Fruit fly (Drosophila melanogaster) whole organism, embryonic: Measurements from ENCODE around the gene Muc68Ca.
A peak's percentile ranks its signal among the peaks of the same experiment; 100 is the strongest.

ENCODE experiments used
- Adf1 ChIP-seq: fragments of 200-800 bp; sonication (Bioruptor generic); IDR thresholded peaks from 2 replicates; pipeline ENCODE4 v1.3.6; 2022; ENCODE audit warnings: missing biosample characterization, missing genetic modification characterization
- Atf-2 ChIP-seq: fragments of 200-800 bp; sonication (Bioruptor generic); optimal IDR thresholded peaks from 2 replicates; lab custom pipeline; 2016; ENCODE audit warnings: missing biosample characterization, missing genetic modification characterization
- Blimp-1 ChIP-seq: fragments of 200-800 bp; sonication (Bioruptor generic); optimal IDR thresholded peaks from 3 replicates; lab custom pipeline; 2018; ENCODE audit warnings: missing biosample characterization, missing genetic modification characterization, mild to moderate bottlenecking, moderate library complexity, missing genetic modification reagents
- CG10979 ChIP-seq: fragments of 200-800 bp; sonication (Bioruptor generic); optimal IDR thresholded peaks from 2 replicates; lab custom pipeline; 2018; ENCODE audit warnings: missing biosample characterization, mild to moderate bottlenecking, missing genetic modification characterization, moderate library complexity
- CG12769 ChIP-seq: fragments of 200-800 bp; sonication (Bioruptor generic); optimal IDR thresholded peaks from 2 replicates; lab custom pipeline; 2019; ENCODE audit warnings: missing biosample characterization, mild to moderate bottlenecking, missing genetic modification characterization, moderate library complexity
- CG14050 ChIP-seq: fragments of 200-800 bp; sonication (Bioruptor generic); IDR thresholded peaks from 3 replicates; pipeline ENCODE4 v1.3.6; 2022; ENCODE audit warnings: missing biosample characterization, missing genetic modification characterization
- CG14860 ChIP-seq: fragments of 200-800 bp; sonication (Bioruptor generic); IDR thresholded peaks from 3 replicates; pipeline ENCODE4 v1.3.6; 2022; ENCODE audit warnings: missing biosample characterization, missing genetic modification characterization; ENCODE audit not compliant: partially characterized antibody
- CG15696 ChIP-seq: fragments of 200-800 bp; sonication (Bioruptor generic); optimal IDR thresholded peaks from 2 replicates; lab custom pipeline; 2019; ENCODE audit warnings: missing biosample characterization, mild to moderate bottlenecking, missing genetic modification characterization, moderate library complexity
- CG1602 ChIP-seq: fragments of 200-800 bp; sonication (Bioruptor generic); optimal IDR thresholded peaks from 3 replicates; lab custom pipeline; 2016; ENCODE audit warnings: missing biosample characterization, missing genetic modification characterization
- CG17802 ChIP-seq: fragments of 200-800 bp; sonication (Bioruptor generic); optimal IDR thresholded peaks from 2 replicates; lab custom pipeline; 2018; ENCODE audit warnings: missing biosample characterization, mild to moderate bottlenecking, missing genetic modification characterization, moderate library complexity
- CG18764 ChIP-seq: fragments of 200-800 bp; sonication (Bioruptor generic); optimal IDR thresholded peaks from 3 replicates; lab custom pipeline; 2016; ENCODE audit warnings: missing biosample characterization, missing genetic modification characterization
- CG2120 ChIP-seq: fragments of 200-800 bp; sonication (Bioruptor generic); optimal IDR thresholded peaks from 3 replicates; lab custom pipeline; 2016; ENCODE audit warnings: missing biosample characterization, missing genetic modification characterization
- CG30431 ChIP-seq: fragments of 200-800 bp; sonication (Bioruptor generic); optimal IDR thresholded peaks from 2 replicates; lab custom pipeline; 2017; ENCODE audit warnings: missing biosample characterization, missing genetic modification characterization
- CG3065 ChIP-seq: fragments of 200-800 bp; sonication (Bioruptor generic); optimal IDR thresholded peaks from 2 replicates; lab custom pipeline; 2016; ENCODE audit warnings: missing biosample characterization, missing genetic modification characterization
- CG8290 ChIP-seq, 3 experiments: fragments of 200-800 bp; sonication (Bioruptor generic); optimal IDR thresholded peaks; 2 replicates each; lab custom pipeline; 2016 to 2019; ENCODE audit warnings: missing biosample characterization in 3 of 3, missing genetic modification characterization in 3 of 3, mild to moderate bottlenecking in 2 of 3, moderate library complexity in 1 of 3
- CG8478 ChIP-seq: fragments of >200 bp; optimal IDR thresholded peaks from 2 replicates; lab custom pipeline; 2018
- CG9437 ChIP-seq: fragments of 200-800 bp; sonication (Bioruptor generic); optimal IDR thresholded peaks from 2 replicates; lab custom pipeline; 2018; ENCODE audit warnings: missing biosample characterization, mild to moderate bottlenecking, missing genetic modification characterization
- CG9876 ChIP-seq: fragments of 200-800 bp; sonication (Bioruptor generic); optimal IDR thresholded peaks from 2 replicates; lab custom pipeline; 2016; ENCODE audit warnings: missing biosample characterization, missing genetic modification characterization
- Dad ChIP-seq: fragments of 200-800 bp; sonication (Bioruptor generic); optimal IDR thresholded peaks from 3 replicates; lab custom pipeline; 2016; ENCODE audit warnings: missing biosample characterization, missing genetic modification characterization
- Dp ChIP-seq: fragments of 200-800 bp; sonication (Bioruptor generic); optimal IDR thresholded peaks from 2 replicates; lab custom pipeline; 2018; ENCODE audit warnings: missing biosample characterization, mild to moderate bottlenecking, missing genetic modification characterization, moderate library complexity
- H15 ChIP-seq: fragments of 200-800 bp; sonication (Bioruptor generic); IDR thresholded peaks from 3 replicates; pipeline ENCODE4 v1.3.6; 2022; ENCODE audit warnings: missing biosample characterization, missing genetic modification characterization
- HmgD ChIP-seq: fragments of 200-800 bp; sonication (Bioruptor generic); optimal IDR thresholded peaks from 3 replicates; lab custom pipeline; 2016; ENCODE audit warnings: missing biosample characterization, missing genetic modification characterization
- Hmx ChIP-seq: fragments of 200-800 bp; sonication (Bioruptor generic); optimal IDR thresholded peaks from 2 replicates; lab custom pipeline; 2016; ENCODE audit warnings: missing biosample characterization, missing genetic modification characterization
- Kr ChIP-seq: fragments of 200-800 bp; sonication (Bioruptor generic); optimal IDR thresholded peaks from 2 replicates; lab custom pipeline; 2017; ENCODE audit warnings: missing biosample characterization, mild to moderate bottlenecking, missing genetic modification characterization
- Max ChIP-seq: fragments of 200-800 bp; sonication (Bioruptor generic); optimal IDR thresholded peaks from 2 replicates; lab custom pipeline; 2016; ENCODE audit warnings: missing biosample characterization, mild to moderate bottlenecking, missing genetic modification characterization
- Nf-YB ChIP-seq: fragments of 200-800 bp; sonication (Bioruptor generic); optimal IDR thresholded peaks from 3 replicates; lab custom pipeline; 2019; ENCODE audit warnings: missing biosample characterization, mild to moderate bottlenecking, missing genetic modification characterization, moderate library complexity
- Rfx ChIP-seq: fragments of 200-800 bp; sonication (Bioruptor generic); IDR thresholded peaks from 2 replicates; pipeline ENCODE4 v1.3.6; 2022; ENCODE audit warnings: missing biosample characterization, missing genetic modification characterization
- Side ChIP-seq: fragments of 200-800 bp; sonication (Bioruptor generic); optimal IDR thresholded peaks from 2 replicates; lab custom pipeline; 2016; ENCODE audit warnings: missing biosample characterization, missing genetic modification characterization
- Sry-β ChIP-seq: fragments of 200-800 bp; sonication (Bioruptor generic); optimal IDR thresholded peaks from 2 replicates; lab custom pipeline; 2018; ENCODE audit warnings: missing biosample characterization, mild to moderate bottlenecking, missing genetic modification characterization, moderate library complexity
- Xbp1 ChIP-seq: fragments of 200-800 bp; sonication (Bioruptor generic); optimal IDR thresholded peaks from 3 replicates; lab custom pipeline; 2016; ENCODE audit warnings: missing biosample characterization, mild to moderate bottlenecking, missing genetic modification characterization
- YL-1 ChIP-seq: fragments of 200-800 bp; sonication (Bioruptor generic); optimal IDR thresholded peaks from 3 replicates; lab custom pipeline; 2017; ENCODE audit warnings: missing biosample characterization, mild to moderate bottlenecking, missing genetic modification characterization
- al ChIP-seq: fragments of 200-800 bp; sonication (Bioruptor generic); IDR thresholded peaks from 2 replicates; pipeline ENCODE4 v1.3.6; 2022; ENCODE audit warnings: missing biosample characterization, missing genetic modification characterization
- bab2 ChIP-seq: fragments of 200-800 bp; sonication (Bioruptor generic); optimal IDR thresholded peaks from 2 replicates; lab custom pipeline; 2016; ENCODE audit warnings: missing biosample characterization, missing genetic modification characterization
- caup ChIP-seq: fragments of 200-800 bp; sonication (Bioruptor generic); optimal IDR thresholded peaks from 3 replicates; lab custom pipeline; 2017; ENCODE audit warnings: missing biosample characterization, mild to moderate bottlenecking, missing genetic modification characterization, moderate library complexity; ENCODE audit not compliant: severe bottlenecking
- cwo ChIP-seq: fragments of 200-800 bp; sonication (Bioruptor generic); optimal IDR thresholded peaks from 3 replicates; lab custom pipeline; 2017; ENCODE audit warnings: missing biosample characterization, missing genetic modification characterization, mild to moderate bottlenecking, moderate library complexity, missing genetic modification reagents
- danr ChIP-seq: fragments of 200-800 bp; sonication (Bioruptor generic); IDR thresholded peaks from 2 replicates; pipeline ENCODE4 v1.3.6; 2022; ENCODE audit warnings: missing biosample characterization, missing genetic modification characterization
- disco-r ChIP-seq: fragments of 200-800 bp; sonication (Bioruptor generic); optimal IDR thresholded peaks from 2 replicates; lab custom pipeline; 2016; ENCODE audit warnings: missing biosample characterization, missing genetic modification characterization
- fd96Cb ChIP-seq: fragments of 200-800 bp; sonication (Bioruptor generic); optimal IDR thresholded peaks from 2 replicates; lab custom pipeline; 2018; ENCODE audit warnings: missing biosample characterization, mild to moderate bottlenecking, missing genetic modification characterization, moderate library complexity
- gsb-n ChIP-seq: fragments of 200-800 bp; sonication (Bioruptor generic); optimal IDR thresholded peaks from 3 replicates; lab custom pipeline; 2018; ENCODE audit warnings: missing biosample characterization, mild to moderate bottlenecking, missing genetic modification characterization
- mirr ChIP-seq: fragments of 200-800 bp; sonication (Bioruptor generic); optimal IDR thresholded peaks from 3 replicates; lab custom pipeline; 2018; ENCODE audit warnings: missing biosample characterization, mild to moderate bottlenecking, missing genetic modification characterization
- pan ChIP-seq, 4 experiments: fragments of >200 bp in 3 of 4; fragments of 200-800 bp in 1 of 4; sonication (Bioruptor generic) in 1 of 4; optimal IDR thresholded peaks in 3 of 4; IDR thresholded peaks in 1 of 4; 2 replicates each; pipeline versions ENCODE4 v1.3.6 to Lab custom; 2017 to 2022; ENCODE audit warnings: missing biosample characterization in 2 of 4, missing genetic modification characterization in 2 of 4, mixed read lengths in 1 of 4
- rib ChIP-seq: fragments of 200-800 bp; sonication (Bioruptor generic); IDR thresholded peaks from 2 replicates; pipeline ENCODE4 v1.3.6; 2022; ENCODE audit warnings: missing biosample characterization, missing genetic modification characterization
- sna ChIP-seq: fragments of 200-800 bp; sonication (Bioruptor generic); IDR thresholded peaks from 2 replicates; pipeline ENCODE4 v1.3.6; 2022; ENCODE audit warnings: missing biosample characterization, missing genetic modification characterization; ENCODE audit not compliant: partially characterized antibody
- stc ChIP-seq: fragments of 200-800 bp; sonication (Bioruptor generic); IDR thresholded peaks from 2 replicates; pipeline ENCODE4 v1.3.6; 2022; ENCODE audit warnings: missing biosample characterization, missing genetic modification characterization
- sug ChIP-seq: fragments of 200-800 bp; optimal IDR thresholded peaks from 2 replicates; lab custom pipeline; 2019; ENCODE audit warnings: missing biosample characterization, mild to moderate bottlenecking, missing genetic modification characterization, moderate library complexity
- tna ChIP-seq: fragments of 200-800 bp; sonication (Bioruptor generic); IDR thresholded peaks from 2 replicates; pipeline ENCODE4 v1.3.6; 2022; ENCODE audit warnings: missing biosample characterization, missing genetic modification characterization; ENCODE audit not compliant: partially characterized antibody
- toy ChIP-seq: fragments of 200-800 bp; sonication (Bioruptor generic); IDR thresholded peaks from 2 replicates; pipeline ENCODE4 v1.3.6; 2022; ENCODE audit warnings: missing biosample characterization, missing genetic modification characterization
- usp ChIP-seq: fragments of >200 bp; optimal IDR thresholded peaks from 2 replicates; lab custom pipeline; 2017; ENCODE audit warnings: missing biosample characterization, missing genetic modification characterization
- vfl ChIP-seq: fragments of 200-800 bp; sonication (Bioruptor generic); optimal IDR thresholded peaks from 2 replicates; lab custom pipeline; 2016; ENCODE audit warnings: missing biosample characterization, missing genetic modification characterization
- zfh2 ChIP-seq: fragments of 200-800 bp; sonication (Bioruptor generic); optimal IDR thresholded peaks from 2 replicates; lab custom pipeline; 2016; ENCODE audit warnings: missing biosample characterization, missing genetic modification characterization

Muc68Ca gene

dm6 chr3L:11648410-11648809 lies 28.5 kb upstream of the Muc68Ca start, which contains the start of the genes RIOK1 and Polr3H (continued):
- TF ChIP-seq al (GFP tag; lab: Robert Waterston, UW) = peak; percentile 68
- peak; percentile 33; the same call in 1 of the 3 replicates for TF ChIP-seq H15
- TF ChIP-seq rib (GFP tag; lab: Robert Waterston, UW) = 0 out of 2 replicates have a peak, but pooled peaks have one; percentile 40
- TF ChIP-seq CG10979 (tag; lab: Kevin White, UChicago) = peak; percentile 55
- no peak for TF ChIP-seq mirr
- peak; percentile 35 for TF ChIP-seq fd96Cb (tag; lab: Kevin White, UChicago)
- no peak for TF ChIP-seq sna (GFP tag; lab: Robert Waterston, UW)
- peak; percentile 62 for TF ChIP-seq CG1602 (GFP tag; lab: Kevin White, UChicago)
- TF ChIP-seq caup (GFP tag; lab: Kevin White, UChicago) = no peak
- peak; percentile 82 for TF ChIP-seq cwo (GFP tag; lab: Kevin White, UChicago)
- TF ChIP-seq Rfx = peak; percentile 72
- TF ChIP-seq Adf1 (GFP tag; lab: Robert Waterston, UW) = peak; percentile 41; the same call in 1 of the 2 replicates
- TF ChIP-seq danr (GFP tag; lab: Robert Waterston, UW) = no peak
- no peak for TF ChIP-seq HmgD (GFP tag; lab: Kevin White, UChicago)
- TF ChIP-seq disco-r (GFP tag; lab: Kevin White, UChicago) = peak; percentile 27
- no peak for TF ChIP-seq Nf-YB (GFP tag; lab: Kevin White, UChicago)
- TF ChIP-seq bab2 (GFP tag; lab: Kevin White, UChicago) = peak; percentile 20
- no peak for TF ChIP-seq CG18764 (GFP tag; lab: Kevin White, UChicago)
- TF ChIP-seq CG15696 (tag; lab: Kevin White, UChicago) = peak; percentile 4
- no peak for TF ChIP-seq usp (GFP tag; lab: Kevin White, UChicago)
- no peak for TF ChIP-seq pan (optimal IDR thresholded peaks at IDR 0.05; lab: Kevin White, UChicago)
- peak in 1 of 2 experiments; percentile 68 for TF ChIP-seq pan (GFP tag; optimal IDR thresholded peaks at IDR 0.05 in 1 of 2, IDR thresholded peaks at IDR 0.05 in 1 of 2)
- TF ChIP-seq CG2120 (GFP tag; lab: Kevin White, UChicago) = peak; percentile 89
- peak; percentile 59; the same call in 1 of the 2 replicates for TF ChIP-seq stc
- peak; percentile 25 for TF ChIP-seq CG3065 (GFP tag; lab: Kevin White, UChicago)
- no peak for TF ChIP-seq CG12769 (tag; lab: Kevin White, UChicago)
- TF ChIP-seq CG30431 (GFP tag; lab: Kevin White, UChicago) = peak; percentile 33
- TF ChIP-seq CG8290 (GFP tag; optimal IDR thresholded peaks at IDR 0.05; lab: Kevin White, UChicago) = peak; percentile 31
- no peak for TF ChIP-seq CG8290 (tag; optimal IDR thresholded peaks at IDR 0.05; lab: Kevin White, UChicago)
- TF ChIP-seq CG9437 = no peak
- TF ChIP-seq Atf-2 = peak; percentile 61
- peak; percentile 64 for TF ChIP-seq Side (GFP tag; lab: Kevin White, UChicago)
- no peak for TF ChIP-seq CG14860
- TF ChIP-seq gsb-n (tag; lab: Kevin White, UChicago) = no peak
- peak; percentile 56 for TF ChIP-seq Dp (GFP tag; lab: Kevin White, UChicago)
- no peak for TF ChIP-seq sug (tag; lab: Kevin White, UChicago)
- TF ChIP-seq YL-1 (GFP tag; lab: Kevin White, UChicago) = peak; percentile 81
- TF ChIP-seq CG8478 = no peak
- peak; percentile 56 for TF ChIP-seq Sry-β (GFP tag; lab: Kevin White, UChicago)
- peak; percentile 48 for TF ChIP-seq CG17802
- peak; percentile 59 for TF ChIP-seq vfl (GFP tag; lab: Kevin White, UChicago)
- TF ChIP-seq CG14050 (GFP tag; lab: Robert Waterston, UW) = peak; percentile 38; the same call in 1 of the 3 replicates
- peak; percentile 79 for TF ChIP-seq Xbp1 (GFP tag; lab: Kevin White, UChicago)
- peak; percentile 30 for TF ChIP-seq CG9876 (GFP tag; lab: Kevin White, UChicago)
- TF ChIP-seq toy (GFP tag; lab: Robert Waterston, UW) = no peak
- peak; percentile 66 for TF ChIP-seq Hmx
- peak; percentile 52 for TF ChIP-seq Dad (GFP tag; lab: Kevin White, UChicago)
- no peak for TF ChIP-seq Blimp-1 (GFP tag; lab: Kevin White, UChicago)
- TF ChIP-seq Max = peak; percentile 99
- TF ChIP-seq tna (GFP tag; lab: Robert Waterston, UW) = no peak
- TF ChIP-seq Kr (GFP tag; lab: Kevin White, UChicago) = no peak
- TF ChIP-seq zfh2 (GFP tag; lab: Kevin White, UChicago) = peak; percentile 66
